Worm (Caenorhabditis elegans) whole organism, L2 larva: ENCODE results near the gene sre-14.

Experiments
- R02D3.7 ChIP-seq: fragments of 150-350 bp; optimal IDR thresholded peaks from 2 replicates; lab custom pipeline; 2014; ENCODE audit warnings: missing biosample characterization, missing genetic modification characterization
- ZK546.5 ChIP-seq: sonication (generic microtip); optimal IDR thresholded peaks from 2 replicates; lab custom pipeline; 2017; ENCODE audit warnings: missing biosample characterization, missing genetic modification characterization
- alr-1 ChIP-seq: fragments of 150-350 bp; optimal IDR thresholded peaks from 2 replicates; lab custom pipeline; 2014; ENCODE audit warnings: missing biosample characterization, missing genetic modification characterization
- ceh-82 ChIP-seq: fragments of 150-350 bp; optimal IDR thresholded peaks from 2 replicates; lab custom pipeline; 2014; ENCODE audit warnings: missing biosample characterization, missing genetic modification characterization
- dmd-4 ChIP-seq: sonication (generic microtip); optimal IDR thresholded peaks from 2 replicates; lab custom pipeline; 2017; ENCODE audit warnings: missing biosample characterization, missing genetic modification characterization
- lin-11 ChIP-seq: fragments of 150-350 bp; sonication (generic microtip); optimal IDR thresholded peaks from 2 replicates; lab custom pipeline; 2014; ENCODE audit warnings: missing biosample characterization, missing genetic modification characterization, inconsistent platforms, mixed read lengths
- nhr-11 ChIP-seq: fragments of 150-350 bp; optimal IDR thresholded peaks from 2 replicates; lab custom pipeline; 2014; ENCODE audit warnings: missing biosample characterization, missing genetic modification characterization
- nhr-12 ChIP-seq: fragments of 150-350 bp; optimal IDR thresholded peaks from 2 replicates; lab custom pipeline; 2014; ENCODE audit warnings: missing biosample characterization, missing genetic modification characterization
- nhr-21 ChIP-seq: fragments of 150-350 bp; optimal IDR thresholded peaks from 2 replicates; lab custom pipeline; 2014; ENCODE audit warnings: missing biosample characterization, missing genetic modification characterization
- nhr-237 ChIP-seq: fragments of 150-350 bp; optimal IDR thresholded peaks from 2 replicates; lab custom pipeline; 2014; ENCODE audit warnings: missing biosample characterization, missing genetic modification characterization
- nhr-25 ChIP-seq: fragments of 150-350 bp; sonication (generic microtip); optimal IDR thresholded peaks from 3 replicates; lab custom pipeline; 2014; ENCODE audit warnings: missing biosample characterization, missing genetic modification characterization
- nhr-6 ChIP-seq: fragments of 150-350 bp; optimal IDR thresholded peaks from 2 replicates; lab custom pipeline; 2014; ENCODE audit warnings: missing biosample characterization, missing genetic modification characterization
- sma-9 ChIP-seq, 2 experiments: fragments of 150-350 bp in 1 of 2; sonication (generic microtip) in 1 of 2; optimal IDR thresholded peaks; 2 replicates each; lab custom pipeline; 2014 to 2016; ENCODE audit warnings: missing genetic modification characterization in 2 of 2, mild to moderate bottlenecking in 1 of 2, missing biosample characterization in 1 of 2, missing compliant biosample characterization in 1 of 2, missing genetic modification reagents in 1 of 2, moderate library complexity in 1 of 2
- unc-39 ChIP-seq: fragments of 150-350 bp; optimal IDR thresholded peaks from 2 replicates; lab custom pipeline; 2014; ENCODE audit warnings: missing biosample characterization, missing genetic modification characterization

ce11 chrIV:12261353-12261752, at the start of gene sre-14:
- TF ChIP-seq R02D3.7 (tag; lab: Kevin White, UChicago), result no peak
- TF ChIP-seq unc-39 (tag; lab: Kevin White, UChicago), result no peak
- TF ChIP-seq lin-11 (tag; lab: Kevin White, UChicago), result no peak
- TF ChIP-seq nhr-12 (tag; lab: Kevin White, UChicago), result no peak
- TF ChIP-seq sma-9 (GFP tag; optimal IDR thresholded peaks at IDR 0.05; lab: Kevin White, UChicago), result no peak
- no peak for TF ChIP-seq sma-9 (tag; optimal IDR thresholded peaks at IDR 0.05; lab: Kevin White, UChicago)
- TF ChIP-seq nhr-237, result no peak
- no peak for TF ChIP-seq ZK546.5 (tag; lab: Kevin White, UChicago)
- no peak for TF ChIP-seq nhr-6 (tag; lab: Kevin White, UChicago)
- TF ChIP-seq nhr-11 (tag; lab: Kevin White, UChicago), result no peak
- no peak for TF ChIP-seq nhr-21 (tag; lab: Kevin White, UChicago)
- no peak for TF ChIP-seq nhr-25 (tag; lab: Kevin White, UChicago)
- TF ChIP-seq ceh-82 (tag; lab: Kevin White, UChicago), result no peak
- TF ChIP-seq alr-1 (tag; lab: Kevin White, UChicago), result no peak
- no peak for TF ChIP-seq dmd-4 (tag; lab: Kevin White, UChicago)
